Fruit fly (Drosophila melanogaster): ENCODE measurements around the gene Irp-1A.

The Irp-1A gene

DNA sequence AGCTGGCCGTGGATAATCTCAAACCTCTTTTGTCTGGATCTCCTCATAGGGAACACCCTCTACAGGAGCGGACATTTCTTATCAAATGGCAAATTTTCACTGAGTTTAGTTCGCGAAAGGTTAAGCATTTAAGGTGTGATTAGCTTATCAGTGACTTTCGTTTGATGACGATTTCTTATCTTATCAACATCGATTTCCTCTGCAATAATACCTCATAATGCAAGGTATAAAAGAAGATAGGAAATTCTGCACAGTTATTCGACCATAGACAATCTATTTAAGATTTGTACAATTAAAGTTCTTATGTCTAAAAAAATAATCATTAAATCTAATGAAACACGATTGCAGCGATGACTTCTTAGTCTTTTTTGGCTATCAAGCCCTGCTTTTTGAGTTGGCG is 9.4 kb upstream of the Irp-1A start, which contains the start of gene Takl2:
Gene Takl2, minus strand, starts transcription at position 101 of the 400 bp plus-strand sequence.
- TF ChIP-seq pan (optimal IDR thresholded peaks at IDR 0.05) (no peak), Dll (optimal IDR thresholded peaks at IDR 0.05) (no peak), psq (optimal IDR thresholded peaks at IDR 0.05) (no peak), CG8478 (optimal IDR thresholded peaks at IDR 0.05) (no peak), EcR (GFP tag; optimal IDR thresholded peaks at IDR 0.05) (no peak), usp (GFP tag; optimal IDR thresholded peaks at IDR 0.05) (no peak)

DNA sequence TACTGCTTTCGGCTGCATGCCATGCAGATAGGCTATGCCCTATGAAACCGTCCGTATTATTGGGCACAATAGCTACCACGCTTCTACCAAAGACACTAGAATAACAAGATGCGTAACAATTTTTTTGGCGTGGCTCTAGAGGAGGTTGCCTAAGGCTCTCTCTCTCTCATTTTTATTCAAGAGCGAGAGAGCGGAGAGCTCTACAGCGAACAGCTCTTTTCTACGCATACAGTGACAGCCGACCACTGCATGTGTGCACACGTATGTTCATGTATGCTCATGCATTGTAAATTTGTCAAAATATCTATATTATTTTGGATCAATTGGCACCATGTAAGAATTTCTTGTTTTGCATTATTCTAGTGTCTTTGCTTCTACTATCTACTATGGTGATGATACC is 8.6 kb upstream of the Irp-1A start:
- TF ChIP-seq Dll (optimal IDR thresholded peaks at IDR 0.05): no peak
- TF ChIP-seq pan (optimal IDR thresholded peaks at IDR 0.05): no peak
- no peak for TF ChIP-seq psq (optimal IDR thresholded peaks at IDR 0.05)
- TF ChIP-seq EcR (GFP tag; optimal IDR thresholded peaks at IDR 0.05): no peak
- no peak for TF ChIP-seq CG8478 (optimal IDR thresholded peaks at IDR 0.05)
- no peak for TF ChIP-seq usp (GFP tag; optimal IDR thresholded peaks at IDR 0.05)

DNA sequence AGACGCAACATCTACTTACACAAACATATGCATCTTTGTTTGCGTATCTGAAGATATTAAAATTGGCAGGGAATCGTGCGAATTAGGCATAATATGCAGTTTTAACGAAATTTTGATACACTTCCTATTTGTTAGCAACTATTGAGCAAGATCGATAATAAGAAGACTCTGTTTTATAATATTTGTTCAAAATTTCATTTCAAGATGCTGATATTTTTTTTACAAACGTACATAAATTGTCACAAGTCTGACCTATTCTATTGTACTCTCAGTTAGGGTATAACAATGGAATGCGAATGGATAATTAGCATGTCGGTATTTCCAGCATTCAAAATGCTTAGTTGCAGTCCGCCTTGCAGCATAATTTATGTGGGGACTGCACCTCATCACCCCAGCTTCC is 3.5 kb upstream of the Irp-1A start:
- TF ChIP-seq psq (optimal IDR thresholded peaks at IDR 0.05) (no peak), pan (optimal IDR thresholded peaks at IDR 0.05) (no peak), CG8478 (optimal IDR thresholded peaks at IDR 0.05) (no peak), EcR (GFP tag; optimal IDR thresholded peaks at IDR 0.05) (no peak), Dll (optimal IDR thresholded peaks at IDR 0.05) (no peak), usp (GFP tag; optimal IDR thresholded peaks at IDR 0.05) (no peak)

DNA sequence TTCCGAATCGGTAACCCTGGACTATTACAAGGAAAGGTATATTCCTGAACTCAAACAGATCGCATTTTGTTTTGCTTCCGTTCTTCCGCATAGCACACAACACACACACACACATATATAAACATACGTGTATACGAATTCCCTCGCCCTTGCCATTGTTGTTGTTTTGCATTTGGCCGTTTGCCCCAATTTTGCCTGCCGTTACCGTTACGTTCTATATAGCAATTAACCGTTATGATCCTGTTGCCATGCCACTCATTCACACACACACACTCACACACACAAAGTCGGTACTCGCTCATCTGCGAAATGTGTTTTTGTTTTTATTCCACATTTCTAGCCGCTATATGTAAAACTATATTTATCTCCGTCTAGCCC is 3.1 kb upstream of the Irp-1A start:
- TF ChIP-seq psq (optimal IDR thresholded peaks at IDR 0.05) (no peak), CG8478 (optimal IDR thresholded peaks at IDR 0.05) (no peak), usp (GFP tag; optimal IDR thresholded peaks at IDR 0.05) (no peak), EcR (GFP tag; optimal IDR thresholded peaks at IDR 0.05) (no peak), Dll (optimal IDR thresholded peaks at IDR 0.05) (no peak), pan (optimal IDR thresholded peaks at IDR 0.05) (no peak)

DNA sequence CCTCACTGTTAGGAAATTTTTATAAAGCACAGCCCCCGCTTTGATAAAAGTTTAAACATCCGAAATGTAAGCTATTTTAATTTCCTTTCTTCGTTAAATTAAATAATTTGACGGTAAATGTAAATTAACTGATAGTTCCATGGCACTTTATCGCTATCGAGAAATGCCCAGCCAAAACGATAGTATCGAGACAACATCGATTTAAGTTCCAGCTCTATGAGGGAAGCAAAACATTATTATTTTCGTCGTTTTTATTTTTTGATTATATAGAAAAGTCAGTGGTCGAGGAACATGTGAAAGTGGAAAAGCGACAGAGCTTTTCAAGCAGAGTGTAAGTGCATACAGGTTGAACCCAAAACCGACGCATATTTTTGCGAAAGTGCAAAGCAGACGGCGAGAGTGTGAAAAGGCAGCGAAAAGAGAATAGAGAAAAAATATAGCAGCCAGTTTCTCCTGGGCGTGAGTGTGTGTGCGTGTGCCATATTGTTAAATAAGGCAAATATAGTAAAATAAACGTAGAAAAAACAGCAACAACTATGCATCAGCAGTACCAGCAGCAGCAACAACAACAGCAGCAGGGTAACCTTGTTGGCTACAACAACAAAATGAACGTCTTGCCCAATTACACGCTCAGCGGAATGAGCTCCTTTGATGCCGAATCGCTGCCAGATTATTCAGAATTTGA is 2.5 kb upstream of the Irp-1A start, which contains the start of gene CG45049:
Gene CG45049, plus strand, starts transcription at position 197 of the 685 bp plus-strand sequence.
- no peak for TF ChIP-seq Dll (optimal IDR thresholded peaks at IDR 0.05)

DNA sequence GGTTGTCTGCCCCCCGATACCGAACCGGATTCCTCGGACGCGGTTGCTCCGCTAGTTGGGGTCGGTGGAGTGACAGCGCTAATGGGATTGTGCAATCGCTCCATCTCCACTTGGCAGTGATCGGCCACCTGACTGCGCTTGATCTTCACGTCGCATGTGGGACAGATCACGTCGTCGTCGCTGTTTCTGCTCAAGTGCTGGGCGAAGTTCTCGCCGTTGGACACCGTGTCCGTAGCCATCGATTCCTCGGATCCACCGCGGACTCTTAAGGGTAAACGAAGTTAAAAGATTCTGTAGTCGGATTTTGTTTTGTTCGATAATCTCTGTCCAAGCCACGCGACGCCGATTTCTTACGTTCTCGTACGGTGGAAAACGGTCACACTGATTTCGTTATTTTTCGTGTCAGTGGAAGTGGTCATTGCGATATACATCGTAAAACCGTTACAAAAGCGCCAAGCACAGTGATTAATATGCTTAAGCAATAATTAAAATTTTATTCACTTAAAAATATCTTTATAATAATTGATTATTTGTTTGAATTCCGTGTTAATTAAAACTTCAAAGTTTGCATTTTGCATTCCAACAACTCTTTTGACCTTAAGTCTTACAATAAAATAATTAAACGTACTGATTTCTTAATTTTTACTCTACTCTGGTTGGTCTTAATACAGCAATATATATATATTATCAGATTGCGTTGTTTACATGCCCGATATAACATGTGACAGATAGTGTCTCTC is 1.8 kb upstream of the Irp-1A start, which contains the start of gene RNF220:
Gene RNF220, minus strand, starts transcription at position 384 of the 740 bp plus-strand sequence.
- TF ChIP-seq CG8478 (optimal IDR thresholded peaks at IDR 0.05) (no peak), EcR (GFP tag; optimal IDR thresholded peaks at IDR 0.05) (no peak), psq (optimal IDR thresholded peaks at IDR 0.05) (no peak), usp (GFP tag; optimal IDR thresholded peaks at IDR 0.05) (no peak), Dll (optimal IDR thresholded peaks at IDR 0.05) (no peak), pan (optimal IDR thresholded peaks at IDR 0.05) (no peak)

DNA sequence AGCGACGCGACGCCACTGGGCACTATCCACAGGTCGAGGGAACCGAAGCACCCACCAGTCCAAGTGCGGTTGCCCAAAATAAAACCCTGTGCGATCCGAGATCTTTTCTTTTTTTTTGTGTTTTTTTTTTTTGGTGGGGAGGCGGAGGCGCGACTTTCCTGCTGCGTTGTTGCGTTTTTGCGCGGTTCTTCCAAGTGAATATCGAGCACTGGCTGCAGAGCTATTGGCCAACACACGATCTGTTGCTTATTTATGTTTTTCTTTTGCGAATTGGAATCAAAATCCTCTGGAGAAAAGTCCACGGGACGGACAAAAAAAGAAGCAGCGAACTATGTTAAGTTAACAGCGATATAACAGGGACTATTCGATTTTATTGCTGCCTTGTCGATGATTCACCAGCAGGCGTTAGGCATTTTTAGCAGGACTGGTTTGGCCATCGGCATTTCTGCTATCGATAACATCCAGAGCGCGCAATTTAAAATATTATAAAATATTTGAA is 3.5 kb downstream of the Irp-1A start, which contains the start of gene wge:
Gene wge, minus strand, starts transcription at position 343 of the 499 bp plus-strand sequence.
- TF ChIP-seq usp (GFP tag; optimal IDR thresholded peaks at IDR 0.05) (no peak), psq (optimal IDR thresholded peaks at IDR 0.05) (no peak), Dll (optimal IDR thresholded peaks at IDR 0.05) (no peak), CG8478 (optimal IDR thresholded peaks at IDR 0.05) (no peak), pan (optimal IDR thresholded peaks at IDR 0.05) (no peak), EcR (GFP tag; optimal IDR thresholded peaks at IDR 0.05) (no peak)

DNA sequence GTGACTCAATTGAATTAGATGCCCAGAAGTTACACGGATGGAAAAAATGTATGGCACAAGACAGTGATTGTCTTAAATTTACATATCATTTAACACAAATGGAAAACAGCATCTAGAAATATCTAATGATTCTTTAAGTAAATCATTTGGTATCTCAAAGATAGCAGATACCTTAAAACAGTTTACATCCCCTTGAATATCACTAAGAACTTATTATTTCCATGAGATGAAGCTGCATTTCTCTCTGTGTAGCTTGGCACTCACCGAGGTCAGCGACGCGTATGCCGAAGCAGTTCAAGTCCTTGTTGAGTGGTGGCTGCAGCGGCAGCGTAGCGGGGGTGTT is 4.8 kb downstream of the Irp-1A start:
- TF ChIP-seq Dll (optimal IDR thresholded peaks at IDR 0.05) (no peak), EcR (GFP tag; optimal IDR thresholded peaks at IDR 0.05) (no peak), psq (optimal IDR thresholded peaks at IDR 0.05) (no peak), CG8478 (optimal IDR thresholded peaks at IDR 0.05) (no peak), usp (GFP tag; optimal IDR thresholded peaks at IDR 0.05) (no peak), pan (optimal IDR thresholded peaks at IDR 0.05) (no peak)

DNA sequence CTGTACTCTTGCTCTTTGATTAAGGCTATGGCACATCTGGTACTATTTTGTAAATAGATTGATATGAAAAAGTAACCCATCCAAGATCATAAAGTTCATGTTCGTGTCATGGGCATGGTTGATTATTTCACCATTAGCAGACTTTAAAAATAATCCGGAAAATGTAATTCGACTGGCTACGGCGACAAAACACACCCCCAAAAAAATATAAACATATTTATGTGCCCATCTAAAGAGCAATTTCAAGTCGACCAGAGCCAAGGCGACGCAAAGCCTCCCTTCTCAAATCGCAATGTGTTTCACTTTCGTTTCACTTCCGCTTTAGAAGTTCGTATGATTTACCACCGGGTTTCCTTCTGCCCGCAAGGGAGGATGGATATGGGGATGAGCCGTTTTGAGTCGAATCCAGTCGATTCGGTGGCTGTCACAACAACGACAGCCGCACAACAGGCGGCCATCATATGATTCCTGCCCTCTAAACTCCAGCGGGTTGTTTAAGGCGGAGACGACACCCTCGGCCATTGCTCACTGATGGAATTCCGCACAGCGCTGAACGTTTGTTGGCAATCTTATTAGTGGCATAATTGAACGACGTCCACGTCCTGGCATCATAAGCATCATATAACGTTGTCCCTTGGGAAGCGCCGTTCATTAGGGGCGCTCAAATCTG is 5.3 kb downstream of the Irp-1A start:
- TF ChIP-seq Dll (optimal IDR thresholded peaks at IDR 0.05) (no peak), pan (optimal IDR thresholded peaks at IDR 0.05) (no peak)

DNA sequence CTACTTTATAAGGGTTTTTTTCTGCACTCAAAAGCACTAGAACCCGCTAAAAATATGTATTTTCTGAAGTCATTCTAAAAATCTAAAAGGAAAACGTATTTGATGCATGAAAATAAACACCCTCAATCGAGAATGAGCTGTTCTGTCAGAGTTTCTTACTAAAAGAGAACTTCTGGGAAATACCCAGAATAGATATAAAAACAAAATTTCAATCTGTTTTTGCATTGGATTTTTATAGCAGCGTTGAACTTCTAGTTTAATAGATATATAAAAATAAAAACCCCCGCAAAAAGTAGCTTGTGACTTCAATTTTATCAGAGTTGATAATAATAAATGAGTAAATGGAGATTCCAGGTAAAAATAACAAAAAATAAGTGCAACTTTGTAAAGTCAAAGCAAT is 6.0 kb downstream of the Irp-1A start:
- TF ChIP-seq CG8478 (optimal IDR thresholded peaks at IDR 0.05): no peak
- TF ChIP-seq EcR (GFP tag; optimal IDR thresholded peaks at IDR 0.05): no peak
- TF ChIP-seq pan (optimal IDR thresholded peaks at IDR 0.05): no peak
- TF ChIP-seq psq (optimal IDR thresholded peaks at IDR 0.05): no peak
- TF ChIP-seq Dll (optimal IDR thresholded peaks at IDR 0.05): no peak
- no peak for TF ChIP-seq usp (GFP tag; optimal IDR thresholded peaks at IDR 0.05)

DNA sequence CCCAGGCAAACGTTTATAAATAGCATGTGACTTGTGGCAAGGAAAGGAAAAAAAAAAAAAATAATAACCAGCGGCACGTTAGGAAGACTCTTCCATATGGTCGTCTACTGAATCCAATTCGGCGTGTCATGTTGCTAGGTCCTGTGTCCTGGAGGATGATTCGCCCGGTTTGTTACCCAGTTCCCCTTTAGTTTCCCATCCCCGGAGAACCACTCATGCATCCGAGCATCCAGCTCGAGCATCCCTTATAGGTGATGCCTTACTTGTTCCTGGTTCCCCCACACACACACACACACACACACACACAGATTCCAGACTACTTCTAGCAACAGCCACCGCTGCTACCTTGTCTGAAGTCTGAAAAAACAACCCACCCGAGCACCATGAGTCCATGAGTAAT is 6.5 kb downstream of the Irp-1A start:
- TF ChIP-seq EcR (GFP tag; optimal IDR thresholded peaks at IDR 0.05) (no peak), CG8478 (optimal IDR thresholded peaks at IDR 0.05) (no peak)

DNA sequence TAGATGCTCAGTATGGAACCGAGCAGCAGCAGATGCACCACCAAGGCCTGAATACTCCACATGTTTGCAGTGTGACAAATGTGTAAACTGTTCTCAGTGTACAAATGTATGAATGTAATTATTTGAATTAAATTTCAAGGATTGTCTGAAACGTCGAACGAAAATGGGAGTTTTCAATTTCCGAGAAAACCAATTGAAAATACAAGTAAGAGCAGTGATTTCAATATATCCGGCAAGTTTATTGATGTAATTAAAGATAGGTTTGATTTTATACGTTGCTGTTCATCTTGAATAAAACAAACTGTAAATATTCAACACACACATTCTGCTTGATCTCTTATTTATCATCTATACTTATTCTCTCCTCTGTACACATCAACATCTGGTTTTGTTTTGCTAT is 13.7 kb downstream of the Irp-1A start, which contains the start of gene CG4907:
Gene CG4907, minus strand, starts transcription at position 101 of the 400 bp plus-strand sequence.
- no peak for TF ChIP-seq psq (optimal IDR thresholded peaks at IDR 0.05)
- no peak for TF ChIP-seq usp (GFP tag; optimal IDR thresholded peaks at IDR 0.05)
- TF ChIP-seq CG8478 (optimal IDR thresholded peaks at IDR 0.05): no peak
- no peak for TF ChIP-seq Dll (optimal IDR thresholded peaks at IDR 0.05)
- TF ChIP-seq EcR (GFP tag; optimal IDR thresholded peaks at IDR 0.05): no peak
- TF ChIP-seq pan (optimal IDR thresholded peaks at IDR 0.05): no peak

Measured in whole organism.